Fruit fly (Drosophila melanogaster) whole organism, adult: Measurements from ENCODE around the gene CG14062.
A peak's percentile ranks its signal among the peaks of the same experiment; 100 is the strongest.

Experiments
- CG11617 ChIP-seq: fragments of 200-800 bp; sonication (Bioruptor generic); optimal IDR thresholded peaks from 2 replicates; lab custom pipeline; 2017; ENCODE audit warnings: mild to moderate bottlenecking, missing biosample characterization, missing genetic modification reagents, missing genetic modification characterization
- CG12768 ChIP-seq: fragments of 200-800 bp; sonication (Bioruptor generic); optimal IDR thresholded peaks from 2 replicates; lab custom pipeline; 2017; ENCODE audit warnings: missing biosample characterization, missing genetic modification characterization, mild to moderate bottlenecking, moderate library complexity, missing genetic modification reagents
- CG14711 ChIP-seq: fragments of 200-800 bp; sonication (Bioruptor generic); optimal IDR thresholded peaks from 2 replicates; lab custom pipeline; 2018; ENCODE audit warnings: missing biosample characterization, mild to moderate bottlenecking, missing genetic modification characterization, moderate library complexity
- CG1620 ChIP-seq: fragments of 200-800 bp; sonication (Bioruptor generic); optimal IDR thresholded peaks from 2 replicates; lab custom pipeline; 2016; ENCODE audit warnings: missing biosample characterization, missing genetic modification characterization
- CG33017 ChIP-seq: fragments of 200-800 bp; sonication (Bioruptor generic); optimal IDR thresholded peaks from 2 replicates; lab custom pipeline; 2018; ENCODE audit warnings: missing biosample characterization, mild to moderate bottlenecking, missing genetic modification characterization, moderate library complexity
- CG5204 ChIP-seq: fragments of 200-800 bp; sonication (Bioruptor generic); optimal IDR thresholded peaks from 2 replicates; lab custom pipeline; 2016; ENCODE audit warnings: missing biosample characterization, missing genetic modification characterization
- CG7045 ChIP-seq: fragments of 200-800 bp; sonication (Bioruptor generic); optimal IDR thresholded peaks from 2 replicates; lab custom pipeline; 2017; ENCODE audit warnings: missing biosample characterization, mild to moderate bottlenecking, missing genetic modification characterization
- CG7101 ChIP-seq: fragments of 200-800 bp; sonication (Bioruptor generic); optimal IDR thresholded peaks from 2 replicates; lab custom pipeline; 2018; ENCODE audit warnings: missing biosample characterization, mild to moderate bottlenecking, missing genetic modification characterization, moderate library complexity
- Clk ChIP-seq: fragments of 200-800 bp; sonication (Bioruptor generic); optimal IDR thresholded peaks from 2 replicates; lab custom pipeline; 2017; ENCODE audit warnings: missing biosample characterization, missing genetic modification characterization
- Crg-1 ChIP-seq: fragments of 200-800 bp; sonication (Bioruptor generic); optimal IDR thresholded peaks from 2 replicates; lab custom pipeline; 2016; ENCODE audit warnings: missing biosample characterization, missing genetic modification characterization
- Hr96 ChIP-seq: fragments of 200-800 bp; sonication (Bioruptor generic); optimal IDR thresholded peaks from 2 replicates; lab custom pipeline; 2016; ENCODE audit warnings: missing biosample characterization, missing genetic modification characterization
- Mnt ChIP-seq: fragments of 200-800 bp; sonication (Bioruptor generic); optimal IDR thresholded peaks from 2 replicates; lab custom pipeline; 2016; ENCODE audit warnings: missing biosample characterization, mild to moderate bottlenecking, missing genetic modification characterization
- bab1 ChIP-seq: fragments of 200-800 bp; sonication (Bioruptor generic); optimal IDR thresholded peaks from 3 replicates; lab custom pipeline; 2019; ENCODE audit warnings: missing biosample characterization, mild to moderate bottlenecking, missing genetic modification characterization, moderate library complexity
- cic ChIP-seq: fragments of 200-800 bp; sonication (Bioruptor generic); optimal IDR thresholded peaks from 2 replicates; lab custom pipeline; 2017; ENCODE audit warnings: missing biosample characterization, mild to moderate bottlenecking, missing genetic modification characterization, moderate library complexity
- cnc ChIP-seq, 2 experiments: fragments of >200 bp; optimal IDR thresholded peaks; 2 replicates each; lab custom pipeline; 2017
- kay ChIP-seq: fragments of 200-800 bp; sonication (Bioruptor generic); peaks from one replicate; lab custom pipeline; 2016; ENCODE audit warnings: missing biosample characterization, missing genetic modification characterization, borderline replicate concordance
- ovo ChIP-seq: fragments of 200-800 bp; sonication (Bioruptor generic); optimal IDR thresholded peaks from 2 replicates; lab custom pipeline; 2016; ENCODE audit warnings: missing biosample characterization, missing genetic modification characterization
- pad ChIP-seq: fragments of 200-800 bp; sonication (Bioruptor generic); optimal IDR thresholded peaks from 3 replicates; lab custom pipeline; 2017; ENCODE audit warnings: missing biosample characterization, missing genetic modification characterization, mild to moderate bottlenecking, moderate library complexity, missing genetic modification reagents
- tj ChIP-seq: fragments of 200-800 bp; sonication (Bioruptor generic); optimal IDR thresholded peaks from 3 replicates; lab custom pipeline; 2017; ENCODE audit warnings: missing biosample characterization, mild to moderate bottlenecking, missing genetic modification characterization, moderate library complexity
- toe ChIP-seq: fragments of 200-800 bp; sonication (Bioruptor generic); optimal IDR thresholded peaks from 2 replicates; lab custom pipeline; 2016; ENCODE audit warnings: missing biosample characterization, missing genetic modification characterization

Gene CG14062

dm6 chr3R:28676870-28677526 is 34.3 kb upstream of the CG14062 start:
- TF ChIP-seq CG1620 (no peak), kay (GFP tag; lab: Kevin White, UChicago) (no peak), bab1 (GFP tag; lab: Kevin White, UChicago) (no peak), CG14711 (no peak), CG5204 (GFP tag; lab: Kevin White, UChicago) (no peak), Hr96 (GFP tag; lab: Kevin White, UChicago) (no peak), CG11617 (no peak)

dm6 chr3R:28674788-28675187 is 32.1 kb upstream of the CG14062 start, which contains the start of gene snu:
Gene snu (plus strand): TSS chr3R:28675041.
- TF ChIP-seq cic = no peak
- TF ChIP-seq CG12768 (GFP tag; lab: Kevin White, UChicago) = no peak
- no peak for TF ChIP-seq pad (GFP tag; lab: Kevin White, UChicago)
- TF ChIP-seq CG7101 (tag; lab: Kevin White, UChicago) = no peak
- no peak for TF ChIP-seq Crg-1 (GFP tag; lab: Kevin White, UChicago)
- TF ChIP-seq toe (GFP tag; lab: Kevin White, UChicago) = no peak
- no peak for TF ChIP-seq CG7045 (GFP tag; lab: Kevin White, UChicago)
- no peak for TF ChIP-seq CG33017
- TF ChIP-seq CG14711 = no peak
- no peak for TF ChIP-seq bab1 (GFP tag; lab: Kevin White, UChicago)
- TF ChIP-seq cnc (optimal IDR thresholded peaks at IDR 0.05; lab: Kevin White, UChicago) = no peak
- no peak for TF ChIP-seq ovo (GFP tag; lab: Kevin White, UChicago)
- TF ChIP-seq Hr96 (GFP tag; lab: Kevin White, UChicago) = no peak
- no peak for TF ChIP-seq CG11617
- no peak for TF ChIP-seq CG5204 (GFP tag; lab: Kevin White, UChicago)
- no peak for TF ChIP-seq kay (GFP tag; lab: Kevin White, UChicago)
- TF ChIP-seq tj (GFP tag; lab: Kevin White, UChicago) = no peak
- no peak for TF ChIP-seq Mnt (GFP tag; lab: Kevin White, UChicago)
- TF ChIP-seq CG1620 = no peak

DNA sequence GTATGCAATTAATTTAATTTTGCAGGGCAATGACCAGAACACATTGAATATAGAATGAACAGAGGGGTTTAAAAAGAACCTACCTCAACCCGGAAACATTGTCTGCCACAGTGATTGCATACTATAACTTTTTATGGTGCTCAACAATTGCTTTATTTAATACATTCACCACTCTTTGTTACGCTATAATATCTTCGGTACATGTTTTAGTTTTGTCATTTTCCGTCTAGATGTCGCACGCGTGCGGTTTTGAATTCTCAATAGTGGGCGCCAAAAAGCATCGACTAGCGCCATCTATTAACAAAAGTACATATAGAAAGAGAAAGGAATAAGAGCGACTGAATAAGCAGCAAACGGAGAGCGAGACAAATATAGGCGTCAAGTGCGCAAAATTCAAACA is 29.4 kb upstream of the CG14062 start:
- TF ChIP-seq bab1 (GFP tag; lab: Kevin White, UChicago) (no peak), Crg-1 (GFP tag; lab: Kevin White, UChicago) (peak; percentile 29), CG12768 (GFP tag; lab: Kevin White, UChicago) (no peak), CG7101 (tag; lab: Kevin White, UChicago) (peak; percentile 54), cic (no peak), cnc (optimal IDR thresholded peaks at IDR 0.05; lab: Kevin White, UChicago) (no peak), CG5204 (GFP tag; lab: Kevin White, UChicago) (peak; percentile 59), CG33017 (no peak), CG7045 (GFP tag; lab: Kevin White, UChicago) (peak; percentile 17), CG11617 (no peak), CG1620 (peak; percentile 73), ovo (GFP tag; lab: Kevin White, UChicago) (no peak), Clk (GFP tag; lab: Kevin White, UChicago) (no peak), Hr96 (GFP tag; lab: Kevin White, UChicago) (peak; percentile 75), CG14711 (peak; percentile 35), Mnt (GFP tag; lab: Kevin White, UChicago) (peak; percentile 45), tj (GFP tag; lab: Kevin White, UChicago) (no peak), pad (GFP tag; lab: Kevin White, UChicago) (peak; percentile 62), toe (GFP tag; lab: Kevin White, UChicago) (peak; percentile 79)

- TF ChIP-seq CG12768 (GFP tag; lab: Kevin White, UChicago) = no peak
- no peak for TF ChIP-seq cic
- TF ChIP-seq Crg-1 (GFP tag; lab: Kevin White, UChicago) = no peak
- TF ChIP-seq Mnt (GFP tag; lab: Kevin White, UChicago) = no peak
- TF ChIP-seq CG33017 = no peak
- TF ChIP-seq toe (GFP tag; lab: Kevin White, UChicago) = no peak
- TF ChIP-seq Hr96 (GFP tag; lab: Kevin White, UChicago) = no peak
- TF ChIP-seq ovo (GFP tag; lab: Kevin White, UChicago) = no peak
Measured at dm6 chr3R:28670404-28670803, 27.7 kb upstream of the CG14062 start, which contains the start of gene Sid. Gene Sid (plus strand): TSS chr3R:28670704.

dm6 chr3R:28668854-28669253 is 26.2 kb upstream of the CG14062 start, which contains the start of gene CG33346:
Gene CG33346 (plus strand): TSS chr3R:28669233.
- TF ChIP-seq CG33017 = no peak
- peak; percentile 27 for TF ChIP-seq kay (GFP tag; lab: Kevin White, UChicago)

- no peak for TF ChIP-seq tj (GFP tag; lab: Kevin White, UChicago)
- no peak for TF ChIP-seq toe (GFP tag; lab: Kevin White, UChicago)
- no peak for TF ChIP-seq bab1 (GFP tag; lab: Kevin White, UChicago)
- TF ChIP-seq CG5204 (GFP tag; lab: Kevin White, UChicago) = no peak
- no peak for TF ChIP-seq CG12768 (GFP tag; lab: Kevin White, UChicago)
- TF ChIP-seq CG7045 (GFP tag; lab: Kevin White, UChicago) = no peak
- no peak for TF ChIP-seq CG7101 (tag; lab: Kevin White, UChicago)
- TF ChIP-seq CG33017 = no peak
- no peak for TF ChIP-seq pad (GFP tag; lab: Kevin White, UChicago)
- TF ChIP-seq CG14711 = no peak
Measured at dm6 chr3R:28662956-28663355, 20.3 kb upstream of the CG14062 start.
